Fruit fly (Drosophila melanogaster) ovary, adult (tissue): Measurements from ENCODE around the gene CrzR.

Source experiments
- CG17801 ChIP-seq: fragments of 200-800 bp; optimal IDR thresholded peaks from 2 replicates; lab custom pipeline; 2019; ENCODE audit warnings: missing biosample characterization, mild to moderate bottlenecking, missing genetic modification characterization, moderate library complexity; ENCODE audit not compliant: partially characterized antibody

Gene CrzR

DNA sequence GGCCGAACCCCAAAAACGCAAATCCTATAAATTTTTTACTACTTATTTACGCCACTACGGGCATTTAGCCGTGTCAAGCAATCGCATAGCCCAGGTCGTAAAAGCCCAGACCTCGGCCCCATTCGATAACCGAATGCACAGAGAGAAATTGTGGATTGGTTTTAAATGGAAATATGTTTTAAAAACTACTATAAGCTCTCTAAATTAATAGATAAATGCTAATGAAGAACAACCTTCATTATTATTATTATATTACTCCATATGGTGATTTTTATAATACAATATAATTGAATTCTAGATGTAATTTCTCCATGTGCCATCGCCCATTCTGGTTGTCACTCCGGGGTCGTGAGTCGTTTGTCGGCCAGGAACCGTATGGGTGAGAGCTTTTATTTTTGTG, 45.4 kb downstream of the CrzR start:
- no peak for TF ChIP-seq CG17801 (GFP tag; lab: Kevin White, UChicago)

DNA sequence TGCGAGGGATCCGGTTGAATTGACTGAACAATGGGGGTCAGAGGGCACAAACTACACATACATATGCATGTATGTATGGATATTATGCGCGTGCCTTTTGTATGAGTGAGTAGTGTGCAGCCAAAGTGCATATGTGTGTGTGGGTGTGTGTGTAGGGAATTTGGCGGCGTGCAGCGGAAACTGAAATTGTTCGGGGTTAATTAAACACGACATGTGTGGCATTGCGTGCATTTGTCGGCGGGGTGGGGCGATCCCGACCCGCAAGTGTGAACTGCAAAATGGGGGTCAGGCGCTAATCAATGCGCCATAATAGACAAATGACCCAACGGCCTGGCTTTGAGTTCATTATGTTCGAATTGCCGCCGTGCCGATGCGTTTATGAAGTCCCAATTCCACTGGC, 53.3 kb downstream of the CrzR start:
- TF ChIP-seq CG17801 (GFP tag; lab: Kevin White, UChicago) = no peak

DNA sequence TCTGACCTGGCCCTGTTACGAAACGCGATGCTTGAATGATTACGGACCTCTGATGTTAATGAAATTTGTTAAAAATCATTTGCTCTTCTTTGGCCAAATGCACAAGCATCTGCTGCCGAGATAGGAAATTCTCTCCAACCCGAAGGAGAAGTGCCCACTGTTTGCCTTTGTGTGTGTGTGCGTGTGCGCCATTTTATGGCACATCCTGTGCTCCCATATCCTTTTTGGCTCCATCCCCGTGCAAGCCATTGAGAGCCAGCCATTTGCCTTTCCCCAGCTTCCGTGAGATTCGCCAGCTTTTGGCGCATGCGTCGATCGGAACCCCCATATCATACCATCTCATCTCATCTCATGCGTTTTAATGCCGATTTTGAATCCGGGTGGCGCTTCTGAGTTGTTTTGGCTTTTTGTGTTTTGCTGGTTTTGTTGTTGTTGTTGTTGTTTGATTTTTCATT, 55.2 kb downstream of the CrzR start, which contains the start of gene CG4328:
CG4328 (minus strand) TSS at position 51 of the 455 bp plus-strand sequence.
- no peak for TF ChIP-seq CG17801 (GFP tag; lab: Kevin White, UChicago)

DNA sequence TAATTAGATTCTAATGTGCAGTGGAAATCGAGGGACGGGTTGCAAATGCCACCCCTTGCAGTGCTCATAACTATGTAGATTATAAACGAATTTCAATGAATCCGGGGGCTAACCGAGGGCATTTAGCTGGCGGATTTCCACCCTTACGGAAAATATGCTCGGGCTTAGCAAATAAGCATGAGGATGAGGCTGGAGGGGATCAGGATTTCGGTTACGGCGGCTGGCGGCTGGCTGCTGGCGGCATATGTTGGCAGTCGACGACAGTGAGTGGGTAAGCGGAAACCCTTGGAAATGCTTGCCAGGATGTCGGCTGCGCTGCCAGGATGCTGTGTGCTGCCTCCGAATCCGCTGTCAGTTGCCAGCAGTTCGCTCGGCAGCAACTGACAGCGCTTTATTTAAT, 56.7 kb downstream of the CrzR start:
- no peak for TF ChIP-seq CG17801 (GFP tag; lab: Kevin White, UChicago)

DNA sequence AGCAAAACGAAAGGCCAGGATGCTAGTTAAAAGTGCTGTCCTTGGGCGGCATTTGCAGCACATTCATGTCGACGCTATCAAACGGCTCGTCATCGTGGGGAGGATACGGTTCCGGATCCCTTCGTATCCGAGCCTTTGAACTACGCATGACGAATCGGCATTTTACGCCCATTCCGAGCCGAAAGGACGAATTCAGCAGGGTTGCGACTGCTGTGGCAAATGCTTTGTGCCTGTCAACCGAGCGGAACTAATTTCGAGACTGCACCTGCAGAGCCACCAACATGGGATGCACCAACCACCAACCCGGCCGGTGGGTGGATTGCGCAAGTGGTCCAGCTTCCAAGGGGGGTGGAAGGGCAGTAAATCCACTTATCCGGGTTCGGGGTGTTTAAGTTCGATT, 60.8 kb downstream of the CrzR start:
- TF ChIP-seq CG17801 (GFP tag; lab: Kevin White, UChicago) = no peak

DNA sequence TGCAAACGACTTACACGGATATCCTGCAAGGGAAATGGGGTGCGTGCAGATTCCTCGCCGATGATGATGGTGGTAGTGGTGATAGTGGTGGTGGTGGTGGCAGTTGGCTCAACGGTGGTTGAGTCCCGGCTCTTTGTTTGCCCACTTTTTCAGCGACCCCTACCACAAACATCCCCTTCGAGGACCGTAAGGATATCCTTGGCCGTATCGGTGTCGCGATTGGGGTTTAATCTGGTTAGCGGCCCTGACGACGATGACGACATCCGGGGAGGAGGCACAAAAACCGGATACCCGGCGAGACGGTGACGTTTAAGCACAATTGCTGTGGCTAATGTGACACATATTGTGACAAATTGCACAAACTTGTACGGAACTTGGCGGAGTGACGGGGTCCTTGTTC, 61.7 kb downstream of the CrzR start:
- no peak for TF ChIP-seq CG17801 (GFP tag; lab: Kevin White, UChicago)
